Worm (Caenorhabditis elegans) whole organism, young adult: ENCODE results near the gene nlp-81.
A peak's percentile ranks its signal among the peaks of the same experiment; 100 is the strongest.

Experiments used
- B0336.3 ChIP-seq: fragments of 200-800 bp; sonication (Bioruptor generic); IDR thresholded peaks from 2 replicates; pipeline ENCODE4 v1.3.6; 2022; ENCODE audit warnings: missing genetic modification characterization, missing compliant biosample characterization
- C17E4.6 ChIP-seq: fragments of 200-800 bp; sonication (Bioruptor generic); IDR thresholded peaks from 2 replicates; pipeline ENCODE4 v1.3.6; 2022; ENCODE audit warnings: missing genetic modification reagents, missing genetic modification characterization, missing compliant biosample characterization
- D2030.7 ChIP-seq: fragments of 200-800 bp; sonication (Bioruptor generic); IDR thresholded peaks from 2 replicates; pipeline ENCODE4 v1.3.6; 2022; ENCODE audit warnings: missing genetic modification reagents, missing genetic modification characterization, missing compliant biosample characterization
- F39B2.1 ChIP-seq: fragments of 200-800 bp; sonication (Bioruptor generic); IDR thresholded peaks from 2 replicates; pipeline ENCODE4 v1.3.6; 2022; ENCODE audit warnings: missing genetic modification reagents, missing genetic modification characterization, missing compliant biosample characterization
- F49E8.2 ChIP-seq: sonication (generic microtip); optimal IDR thresholded peaks from 3 replicates; lab custom pipeline; 2017; ENCODE audit warnings: missing genetic modification characterization, mild to moderate bottlenecking, missing compliant biosample characterization, antibody characterized with exemption, moderate library complexity; ENCODE audit not compliant: insufficient read depth
- K11D2.4 ChIP-seq: fragments of 200-800 bp; sonication (Bioruptor generic); IDR thresholded peaks from 2 replicates; pipeline ENCODE4 v1.3.6; 2022; ENCODE audit warnings: missing genetic modification reagents, missing genetic modification characterization, missing compliant biosample characterization
- T07F8.4 ChIP-seq: sonication (generic microtip); optimal IDR thresholded peaks from 2 replicates; lab custom pipeline; 2016; ENCODE audit warnings: mild to moderate bottlenecking, missing genetic modification characterization, moderate library complexity, missing compliant biosample characterization
- Y53G8AR.9 ChIP-seq: fragments of 200-800 bp; sonication (Bioruptor generic); conservative IDR thresholded peaks from 2 replicates; pipeline ENCODE4 v1.3.6; 2022; ENCODE audit warnings: missing genetic modification reagents, missing genetic modification characterization, missing compliant biosample characterization
- Y67H2A.10 ChIP-seq: fragments of 200-800 bp; sonication (Bioruptor generic); conservative IDR thresholded peaks from 2 replicates; pipeline ENCODE4 v1.3.6; 2022; ENCODE audit warnings: missing genetic modification reagents, missing genetic modification characterization, missing compliant biosample characterization
- Y79H2A.3 ChIP-seq: fragments of 200-800 bp; sonication (Bioruptor generic); conservative IDR thresholded peaks from 2 replicates; pipeline ENCODE4 v1.3.6; 2022; ENCODE audit warnings: missing genetic modification reagents, missing genetic modification characterization, missing compliant biosample characterization
- ZK185.1 ChIP-seq: sonication (generic microtip); optimal IDR thresholded peaks from 2 replicates; lab custom pipeline; 2016; ENCODE audit warnings: mild to moderate bottlenecking, missing genetic modification characterization, missing compliant biosample characterization; ENCODE audit not compliant: poor library complexity, severe bottlenecking
- akir-1 ChIP-seq: fragments of 200-800 bp; sonication (Bioruptor generic); optimal IDR thresholded peaks from 2 replicates; lab custom pipeline; 2018; ENCODE audit warnings: mild to moderate bottlenecking, missing genetic modification characterization, moderate library complexity, missing compliant biosample characterization
- ama-1 ChIP-seq, 3 experiments: fragments of 150-350 bp in 1 of 3; sonication (generic microtip) in 2 of 3; optimal IDR thresholded peaks; 2 replicates each; lab custom pipeline; 2014 to 2018; ENCODE audit warnings: missing biosample characterization in 2 of 3, missing genetic modification characterization in 2 of 3, missing genetic modification reagents in 2 of 3
- atf-7 ChIP-seq: sonication (generic microtip); optimal IDR thresholded peaks from 2 replicates; lab custom pipeline; 2017; ENCODE audit warnings: mild to moderate bottlenecking, missing genetic modification characterization, missing compliant biosample characterization
- athp-1 ChIP-seq: sonication (generic microtip); optimal IDR thresholded peaks from 2 replicates; lab custom pipeline; 2017; ENCODE audit warnings: mild to moderate bottlenecking, missing genetic modification characterization, missing compliant biosample characterization
- attf-3 ChIP-seq: fragments of 200-800 bp; sonication (Bioruptor generic); conservative IDR thresholded peaks from 2 replicates; pipeline ENCODE4 v1.3.6; 2022; ENCODE audit warnings: missing genetic modification reagents, missing genetic modification characterization, missing compliant biosample characterization
- bed-1 ChIP-seq: fragments of 200-800 bp; sonication (Bioruptor generic); IDR thresholded peaks from 2 replicates; pipeline ENCODE4 v1.3.6; 2022; ENCODE audit warnings: missing genetic modification reagents, missing genetic modification characterization, missing compliant biosample characterization
- cebp-1 ChIP-seq, 2 experiments: fragments of 200-800 bp in 1 of 2; sonication (Bioruptor generic) in 1 of 2; sonication (generic microtip) in 1 of 2; IDR thresholded peaks in 1 of 2; optimal IDR thresholded peaks in 1 of 2; 2 replicates each; pipeline versions ENCODE4 v1.3.6 to Lab custom; 2017 to 2022; ENCODE audit warnings: missing compliant biosample characterization in 2 of 2, missing genetic modification characterization in 2 of 2, mild to moderate bottlenecking in 1 of 2, missing genetic modification reagents in 1 of 2, moderate library complexity in 1 of 2
- cebp-2 ChIP-seq: fragments of 200-800 bp; sonication (Bioruptor generic); IDR thresholded peaks from 2 replicates; pipeline ENCODE4 v1.3.6; 2022; ENCODE audit warnings: missing genetic modification characterization, missing compliant biosample characterization
- ceh-27 ChIP-seq: fragments of 200-800 bp; sonication (Bioruptor generic); optimal IDR thresholded peaks from 2 replicates; lab custom pipeline; 2018; ENCODE audit warnings: mild to moderate bottlenecking, missing genetic modification characterization, moderate library complexity, missing compliant biosample characterization
- dox-1 ChIP-seq: fragments of 200-800 bp; sonication (Bioruptor generic); IDR thresholded peaks from 2 replicates; pipeline ENCODE4 v1.3.6; 2022; ENCODE audit warnings: missing genetic modification reagents, missing genetic modification characterization, missing compliant biosample characterization
- dpl-1 ChIP-seq: fragments of 150-350 bp; optimal IDR thresholded peaks from 2 replicates; lab custom pipeline; 2014; ENCODE audit warnings: missing biosample characterization, missing genetic modification reagents, missing genetic modification characterization
- efl-1 ChIP-seq: fragments of 150-350 bp; optimal IDR thresholded peaks from 2 replicates; lab custom pipeline; 2014; ENCODE audit warnings: missing biosample characterization, missing genetic modification reagents, missing genetic modification characterization
- egl-18 ChIP-seq: fragments of 200-800 bp; sonication (Bioruptor generic); IDR thresholded peaks from 2 replicates; pipeline ENCODE4 v1.3.6; 2022; ENCODE audit warnings: missing genetic modification reagents, missing genetic modification characterization, missing compliant biosample characterization
- egrh-3 ChIP-seq: fragments of 200-800 bp; sonication (Bioruptor generic); IDR thresholded peaks from 2 replicates; pipeline ENCODE4 v1.3.6; 2022; ENCODE audit warnings: missing genetic modification reagents, missing genetic modification characterization, missing compliant biosample characterization
- lin-54 ChIP-seq: fragments of 200-800 bp; sonication (Bioruptor generic); optimal IDR thresholded peaks from 2 replicates; lab custom pipeline; 2018; ENCODE audit warnings: mild to moderate bottlenecking, missing genetic modification characterization, missing compliant biosample characterization
- lir-1 ChIP-seq: fragments of 200-800 bp; sonication (Bioruptor generic); conservative IDR thresholded peaks from 2 replicates; pipeline ENCODE4 v1.3.6; 2022; ENCODE audit warnings: missing genetic modification reagents, missing genetic modification characterization, missing compliant biosample characterization
- lsl-1 ChIP-seq: fragments of 200-800 bp; sonication (Bioruptor generic); optimal IDR thresholded peaks from 2 replicates; lab custom pipeline; 2018; ENCODE audit warnings: mild to moderate bottlenecking, missing genetic modification characterization, moderate library complexity, missing compliant biosample characterization
- lsy-27 ChIP-seq: sonication (generic microtip); optimal IDR thresholded peaks from 2 replicates; lab custom pipeline; 2017; ENCODE audit warnings: missing genetic modification characterization, mild to moderate bottlenecking, missing compliant biosample characterization, antibody characterized with exemption, missing genotype, borderline replicate concordance; ENCODE audit not compliant: insufficient read depth
- madf-3 ChIP-seq: fragments of 200-800 bp; sonication (Bioruptor generic); IDR thresholded peaks from 2 replicates; pipeline ENCODE4 v1.3.6; 2022; ENCODE audit warnings: missing genetic modification reagents, missing genetic modification characterization, missing compliant biosample characterization
- madf-8 ChIP-seq: fragments of 200-800 bp; sonication (Bioruptor generic); conservative IDR thresholded peaks from 2 replicates; pipeline ENCODE4 v1.3.6; 2022; ENCODE audit warnings: missing genetic modification reagents, missing genetic modification characterization, missing compliant biosample characterization
- mcd-1 ChIP-seq: fragments of 200-800 bp; sonication (Bioruptor generic); IDR thresholded peaks from 2 replicates; pipeline ENCODE4 v1.3.6; 2022; ENCODE audit warnings: missing genetic modification reagents, missing genetic modification characterization, missing compliant biosample characterization
- nfya-1 ChIP-seq: sonication (generic microtip); optimal IDR thresholded peaks from 2 replicates; lab custom pipeline; 2017; ENCODE audit warnings: antibody characterized with exemption, missing compliant biosample characterization, missing genetic modification characterization, borderline replicate concordance; ENCODE audit not compliant: insufficient read depth
- nhr-179 ChIP-seq: sonication (generic microtip); optimal IDR thresholded peaks from 2 replicates; lab custom pipeline; 2016; ENCODE audit warnings: mild to moderate bottlenecking, missing genetic modification characterization, missing compliant biosample characterization
- nhr-27 ChIP-seq: fragments of 200-800 bp; sonication (Bioruptor generic); optimal IDR thresholded peaks from 2 replicates; lab custom pipeline; 2018; ENCODE audit warnings: mild to moderate bottlenecking, missing genetic modification characterization, moderate library complexity, missing compliant biosample characterization
- nhr-80 ChIP-seq: sonication (generic microtip); optimal IDR thresholded peaks from 2 replicates; lab custom pipeline; 2016; ENCODE audit warnings: missing genetic modification characterization, missing compliant biosample characterization
- pha-4 ChIP-seq: fragments of 150-350 bp; sonication (generic microtip); optimal IDR thresholded peaks from 2 replicates; lab custom pipeline; 2014; ENCODE audit warnings: missing biosample characterization, missing genetic modification reagents, missing genetic modification characterization
- sdz-38 ChIP-seq: sonication (generic microtip); optimal IDR thresholded peaks from 2 replicates; lab custom pipeline; 2016; ENCODE audit warnings: missing genotype, missing genetic modification characterization, missing compliant biosample characterization
- tlf-1 ChIP-seq: fragments of 200-800 bp; sonication (Bioruptor generic); optimal IDR thresholded peaks from 2 replicates; lab custom pipeline; 2018; ENCODE audit warnings: mild to moderate bottlenecking, missing genetic modification characterization, missing compliant biosample characterization
- unc-62 ChIP-seq: fragments of 150-350 bp; optimal IDR thresholded peaks from 2 replicates; lab custom pipeline; 2014; ENCODE audit warnings: missing biosample characterization, missing genetic modification reagents, missing genetic modification characterization
- xnd-1 ChIP-seq: sonication (generic microtip); optimal IDR thresholded peaks from 2 replicates; lab custom pipeline; 2016; ENCODE audit warnings: missing genotype, missing genetic modification reagents, missing genetic modification characterization, missing compliant biosample characterization
- zim-3 ChIP-seq: sonication (generic microtip); optimal IDR thresholded peaks from 2 replicates; lab custom pipeline; 2017; ENCODE audit warnings: mild to moderate bottlenecking, missing genetic modification characterization, moderate library complexity, missing compliant biosample characterization
- ztf-28 ChIP-seq: fragments of 200-800 bp; sonication (Bioruptor generic); IDR thresholded peaks from 2 replicates; pipeline ENCODE4 v1.3.6; 2022; ENCODE audit warnings: missing genetic modification reagents, missing genetic modification characterization, missing compliant biosample characterization

The nlp-81 gene

ce11 chrIV:3176067-3176758 lies at the start of gene nlp-81:
Gene nlp-81, minus strand, starts transcription at chrIV:3176117.
- TF ChIP-seq nhr-179 (tag; lab: Kevin White, UChicago), result no peak
- no peak for TF ChIP-seq F39B2.1 (GFP tag; lab: Robert Waterston, UW)
- TF ChIP-seq tlf-1, result no peak
- no peak for TF ChIP-seq xnd-1 (tag; lab: Kevin White, UChicago)
- no peak for TF ChIP-seq lir-1
- TF ChIP-seq T07F8.4 (tag; lab: Kevin White, UChicago), result no peak
- no peak for TF ChIP-seq nhr-27 (tag; lab: Kevin White, UChicago)
- no peak for TF ChIP-seq attf-3 (GFP tag; lab: Robert Waterston, UW)
- TF ChIP-seq atf-7 (tag; lab: Kevin White, UChicago), result no peak
- TF ChIP-seq ztf-28, result no peak
- no peak for TF ChIP-seq egrh-3
- TF ChIP-seq akir-1 (GFP tag; lab: Kevin White, UChicago), result no peak
- TF ChIP-seq Y79H2A.3 (GFP tag; lab: Robert Waterston, UW), result no peak
- TF ChIP-seq ama-1 (optimal IDR thresholded peaks at IDR 0.05; lab: Kevin White, UChicago), result no peak
- TF ChIP-seq ama-1 (GFP tag; optimal IDR thresholded peaks at IDR 0.05; lab: Kevin White, UChicago), result no peak
- no peak for TF ChIP-seq nfya-1 (tag; lab: Kevin White, UChicago)
- no peak for TF ChIP-seq cebp-2 (GFP tag; lab: Robert Waterston, UW)
- TF ChIP-seq F49E8.2 (tag; lab: Kevin White, UChicago), result no peak
- no peak for TF ChIP-seq madf-3 (GFP tag; lab: Robert Waterston, UW)
- no peak for TF ChIP-seq ZK185.1

ce11 chrIV:3222140-3222539 lies 46.2 kb upstream of the nlp-81 start, which contains the start of gene Y67D8A.2:
Gene Y67D8A.2, plus strand, starts transcription at chrIV:3222440.
- TF ChIP-seq madf-8 (GFP tag; lab: Robert Waterston, UW) (no peak), lsy-27 (tag; lab: Kevin White, UChicago) (no peak), egl-18 (no peak)

- peak; percentile 27 for TF ChIP-seq unc-62
- TF ChIP-seq lsl-1 (GFP tag; lab: Kevin White, UChicago), result no peak
- TF ChIP-seq, all 124 proteins: peak for 1
These were observed 45.2 kb upstream of the nlp-81 start for ce11 chrIV:3221158-3221557.

ce11 chrIV:3213426-3213825 lies 37.5 kb upstream of the nlp-81 start, which contains the start of gene slmp-1:
Gene slmp-1, plus strand, starts transcription at chrIV:3213760.
- TF ChIP-seq pha-4 (tag; lab: Kevin White, UChicago) (no peak), cebp-1 (GFP tag; IDR thresholded peaks at IDR 0.05; lab: Robert Waterston, UW) (no peak), cebp-1 (tag; optimal IDR thresholded peaks at IDR 0.05; lab: Kevin White, UChicago) (peak; percentile 43), F49E8.2 (tag; lab: Kevin White, UChicago) (no peak), lin-54 (GFP tag; lab: Kevin White, UChicago) (peak; percentile 57), D2030.7 (GFP tag; lab: Robert Waterston, UW) (no peak), dox-1 (GFP tag; lab: Robert Waterston, UW) (peak; percentile 35; the same call in 1 of the 2 replicates), athp-1 (no peak), C17E4.6 (no peak), mcd-1 (peak; percentile 90), dpl-1 (peak; percentile 24), K11D2.4 (GFP tag; lab: Robert Waterston, UW) (no peak), Y67H2A.10 (GFP tag; lab: Robert Waterston, UW) (no peak), sdz-38 (tag; lab: Kevin White, UChicago) (no peak), Y53G8AR.9 (no peak), nhr-80 (tag; lab: Kevin White, UChicago) (peak; percentile 44), B0336.3 (no peak), ceh-27 (GFP tag; lab: Kevin White, UChicago) (peak; percentile 10), zim-3 (no peak), bed-1 (GFP tag; lab: Robert Waterston, UW) (no peak), efl-1 (GFP tag; lab: Kevin White, UChicago) (peak; percentile 37)
